Worm (Caenorhabditis elegans): ENCODE results near the gene grl-12.

DNA sequence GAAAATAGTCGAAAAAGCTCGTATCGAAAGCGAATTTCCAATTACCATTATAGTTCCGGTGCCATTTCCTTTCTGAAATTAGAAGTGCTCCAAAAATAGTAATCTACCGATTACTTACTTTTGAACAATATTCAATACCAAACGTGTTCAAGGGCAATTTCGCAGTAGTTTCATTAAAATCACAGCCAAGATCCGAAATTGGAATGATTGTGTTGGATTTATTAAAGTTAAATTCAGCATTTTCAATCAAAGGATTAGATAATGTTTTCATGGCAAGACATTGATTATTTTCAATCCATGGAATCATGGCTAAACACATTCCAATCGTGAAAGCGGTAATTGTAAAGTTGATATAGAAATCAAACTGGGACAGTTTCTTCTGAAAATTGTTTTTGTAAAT lies 4.0 kb downstream of the grl-12 start:
- TF ChIP-seq nhr-12 (tag; optimal IDR thresholded peaks at IDR 0.05) (no peak), ces-1 (GFP tag; optimal IDR thresholded peaks at IDR 0.05) (no peak), ceh-43 (GFP tag; optimal IDR thresholded peaks at IDR 0.05) (no peak), mep-1 (tag; optimal IDR thresholded peaks at IDR 0.05) (no peak), unc-39 (tag; optimal IDR thresholded peaks at IDR 0.05) (no peak), lsy-2 (tag; optimal IDR thresholded peaks at IDR 0.05) (no peak)

Data from whole organism, mixed stage, embryonic.